Worm (Caenorhabditis elegans) whole organism, L4/young adult: ENCODE results near the gene C05E11.2.

Experiments
- W03F9.2 ChIP-seq: fragments of 150-350 bp; optimal IDR thresholded peaks from 2 replicates; lab custom pipeline; 2014; ENCODE audit warnings: missing biosample characterization, missing genetic modification characterization
- dao-5 ChIP-seq: sonication (generic microtip); optimal IDR thresholded peaks from 2 replicates; lab custom pipeline; 2016; ENCODE audit warnings: missing genotype, missing genetic modification characterization, moderate library complexity, missing compliant biosample characterization
- him-1 ChIP-seq: sonication (generic microtip); optimal IDR thresholded peaks from 2 replicates; lab custom pipeline; 2016; ENCODE audit warnings: missing genotype, missing genetic modification reagents, missing genetic modification characterization, missing compliant biosample characterization

C05E11.2 gene

DNA sequence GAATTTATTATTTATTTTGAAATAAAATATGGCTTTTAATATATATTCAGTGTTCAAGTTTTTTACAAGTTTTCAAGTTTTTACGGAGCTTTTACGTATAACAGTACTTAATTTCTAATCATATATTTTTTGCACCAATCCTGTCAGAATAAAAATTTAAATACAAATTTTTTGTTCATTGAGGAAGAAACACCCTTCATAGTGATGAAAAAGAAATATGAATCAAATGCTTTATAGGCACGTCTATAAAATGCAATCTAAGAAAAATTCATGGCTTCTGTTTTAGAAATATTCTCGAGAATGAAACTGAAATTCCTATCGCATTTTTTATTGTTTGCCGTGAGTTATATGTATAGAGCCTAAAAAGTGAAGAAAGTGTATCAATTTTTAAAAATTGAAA, at the start of gene C05E11.2:
Gene C05E11.2, plus strand, starts transcription at position 301 of the 400 bp plus-strand sequence.
- TF ChIP-seq dao-5 (no peak), him-1 (tag; lab: Kevin White, UChicago) (no peak), W03F9.2 (tag; lab: Kevin White, UChicago) (no peak)

ce11 chrX:4544543-4544942, 42.2 kb upstream of the C05E11.2 start, which contains the start of gene C07A12.2:
TSS of gene C07A12.2 (plus strand) at chrX:4544843.
- TF ChIP-seq W03F9.2 (tag; lab: Kevin White, UChicago) (no peak), him-1 (tag; lab: Kevin White, UChicago) (no peak), dao-5 (no peak)

ce11 chrX:4548929-4549328, 37.8 kb upstream of the C05E11.2 start:
- no peak for TF ChIP-seq W03F9.2 (tag; lab: Kevin White, UChicago)
- no peak for TF ChIP-seq him-1 (tag; lab: Kevin White, UChicago)
- no peak for TF ChIP-seq dao-5

DNA sequence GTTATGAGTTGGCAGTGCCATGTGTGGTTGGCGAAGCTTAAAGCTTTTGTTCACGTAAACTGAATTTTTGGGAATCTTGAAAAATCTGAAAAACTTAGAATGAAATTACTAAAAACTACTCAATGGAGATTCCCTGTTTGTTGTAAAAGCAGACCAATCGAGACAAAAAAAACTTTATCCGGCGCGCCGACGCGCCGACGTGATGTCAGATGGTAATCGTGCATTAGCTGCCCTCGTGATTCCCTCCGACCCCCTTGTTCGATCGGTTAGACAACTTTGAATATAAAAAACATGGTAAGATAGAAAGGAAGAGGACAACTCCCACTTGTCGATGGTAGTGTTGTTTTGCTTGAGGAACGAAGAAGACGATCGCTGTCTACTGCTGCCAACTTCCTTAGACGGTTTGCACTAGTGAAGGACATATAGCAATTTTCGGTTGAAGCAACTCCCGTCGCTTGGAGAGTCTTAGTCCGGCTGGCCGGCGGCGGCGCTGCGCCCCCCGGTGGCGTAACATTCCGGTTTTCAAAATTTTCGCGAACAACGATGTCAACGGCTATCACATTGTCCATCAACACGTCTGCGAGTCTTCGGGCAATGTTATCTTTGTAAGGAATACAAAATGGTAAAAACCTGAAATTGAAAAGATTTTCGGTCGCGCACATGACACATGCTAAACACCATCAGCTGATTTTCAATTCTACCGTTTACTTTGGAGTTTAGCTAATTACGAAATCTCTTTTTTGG, 36.7 kb upstream of the C05E11.2 start, which contains the start of gene C07A12.18:
Gene C07A12.18, minus strand, starts transcription at position 51 of the 744 bp plus-strand sequence.
- no peak for TF ChIP-seq him-1 (tag; lab: Kevin White, UChicago)
- TF ChIP-seq W03F9.2 (tag; lab: Kevin White, UChicago): no peak
- no peak for TF ChIP-seq dao-5

DNA sequence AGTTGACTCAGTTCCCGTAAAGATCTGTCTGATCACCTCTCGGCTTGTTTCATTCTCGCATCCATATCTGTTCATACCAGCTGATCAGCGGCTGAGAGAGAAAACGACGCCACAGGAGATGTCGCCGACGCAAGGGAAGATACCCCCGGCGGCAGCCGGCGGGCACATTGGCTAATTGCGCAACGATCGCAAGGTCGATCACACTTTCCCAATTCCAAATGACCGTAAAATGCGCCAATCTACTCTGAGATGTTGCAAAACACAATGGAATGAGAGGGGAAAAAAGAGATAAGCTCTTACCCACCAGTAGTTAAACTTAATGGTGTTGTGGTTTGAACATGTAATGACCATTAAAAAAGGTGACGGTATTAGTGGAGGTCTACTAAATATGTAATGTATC, 35.7 kb upstream of the C05E11.2 start:
- no peak for TF ChIP-seq dao-5
- TF ChIP-seq him-1 (tag; lab: Kevin White, UChicago): no peak
- TF ChIP-seq W03F9.2 (tag; lab: Kevin White, UChicago): no peak

DNA sequence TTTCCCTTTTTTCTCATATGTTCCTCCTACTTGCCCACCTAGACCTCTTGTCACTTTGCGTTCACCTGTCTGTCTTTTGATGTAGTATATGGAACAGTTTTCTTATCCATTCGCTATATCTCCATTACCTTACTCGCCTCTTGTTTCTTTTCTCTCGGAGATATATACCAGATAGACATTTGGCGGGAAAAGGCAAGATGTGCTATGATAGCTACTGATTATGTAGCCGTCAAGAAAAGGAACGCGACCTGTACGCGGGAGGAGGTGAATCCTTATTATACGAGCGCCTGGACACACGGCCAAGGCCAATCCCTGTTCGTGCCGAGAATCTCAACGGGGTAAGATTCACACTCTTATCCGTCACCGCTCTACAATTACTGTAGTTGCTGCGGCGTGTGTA, 33.7 kb upstream of the C05E11.2 start:
- TF ChIP-seq W03F9.2 (tag; lab: Kevin White, UChicago): no peak
- no peak for TF ChIP-seq him-1 (tag; lab: Kevin White, UChicago)
- no peak for TF ChIP-seq dao-5

- TF ChIP-seq dao-5 (no peak), W03F9.2 (tag; lab: Kevin White, UChicago) (no peak), him-1 (tag; lab: Kevin White, UChicago) (no peak)
Observed at ce11 chrX:4553491-4553890, 33.2 kb upstream of the C05E11.2 start.

- TF ChIP-seq W03F9.2 (tag; lab: Kevin White, UChicago) (no peak), dao-5 (no peak), him-1 (tag; lab: Kevin White, UChicago) (no peak)
Observed at ce11 chrX:4554385-4554784, 32.3 kb upstream of the C05E11.2 start, which contains the start of gene ham-2. TSS of gene ham-2 (plus strand) at chrX:4554685.

DNA sequence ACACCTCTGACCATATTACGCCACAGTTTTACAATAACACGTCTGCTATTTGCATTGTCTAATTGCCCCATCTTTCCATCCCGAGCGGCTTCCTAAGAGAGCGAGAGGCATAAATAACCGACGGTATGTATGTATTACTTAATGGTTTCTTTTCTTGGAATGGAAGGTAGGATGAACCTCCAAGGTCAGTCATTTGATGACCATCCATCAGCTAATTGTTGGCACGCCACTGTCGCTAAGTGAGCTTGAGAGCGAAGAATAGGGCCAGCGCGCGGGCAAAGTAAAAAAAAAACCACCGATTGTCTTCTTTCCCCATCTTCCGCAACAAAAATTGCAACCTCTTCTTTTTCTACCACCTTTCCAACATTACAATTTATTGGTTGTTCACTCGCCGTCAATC, 30.7 kb upstream of the C05E11.2 start:
- no peak for TF ChIP-seq W03F9.2 (tag; lab: Kevin White, UChicago)
- no peak for TF ChIP-seq dao-5
- TF ChIP-seq him-1 (tag; lab: Kevin White, UChicago): no peak

DNA sequence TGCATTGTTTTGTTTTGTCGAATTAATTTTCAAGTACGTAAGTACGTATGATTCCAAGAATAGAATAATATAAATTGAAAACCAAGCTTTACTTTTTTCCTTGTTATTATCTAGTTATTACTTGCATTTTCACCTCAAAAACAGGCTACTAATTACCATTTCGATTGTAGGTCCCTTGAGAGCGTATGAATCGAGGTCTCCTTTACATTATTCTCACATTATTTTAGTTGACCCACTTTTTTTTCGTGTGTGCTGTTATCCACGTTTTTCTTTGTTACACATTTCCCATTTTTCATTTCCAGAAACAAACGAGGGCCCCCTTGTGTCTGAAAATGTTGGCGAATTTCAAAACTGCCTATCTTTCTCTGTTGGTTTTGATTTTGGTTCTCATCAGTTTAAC, 24.9 kb upstream of the C05E11.2 start, which contains the start of gene C05E11.6:
Gene C05E11.6, plus strand, starts transcription at position 301 of the 400 bp plus-strand sequence.
- TF ChIP-seq him-1 (tag; lab: Kevin White, UChicago) (no peak), dao-5 (no peak), W03F9.2 (tag; lab: Kevin White, UChicago) (no peak)

DNA sequence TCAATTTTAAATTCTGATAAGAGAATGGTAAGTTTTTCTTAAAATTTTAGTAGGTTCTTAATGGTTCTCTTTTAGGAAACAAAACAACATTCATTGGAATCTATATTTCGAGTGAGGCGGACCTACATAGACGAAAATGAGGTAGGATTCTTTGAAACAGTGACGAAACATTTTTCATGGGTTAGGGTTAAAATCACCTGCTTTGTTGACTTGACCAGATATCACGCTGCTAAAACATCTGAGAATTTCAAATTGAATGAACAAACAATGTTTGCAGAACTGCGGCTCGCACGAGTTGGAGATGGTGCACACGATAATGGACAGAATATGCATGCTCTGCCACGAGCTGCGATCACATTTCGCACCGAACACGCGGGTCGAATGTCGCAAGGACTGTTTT, 24.4 kb upstream of the C05E11.2 start:
- TF ChIP-seq W03F9.2 (tag; lab: Kevin White, UChicago): no peak
- no peak for TF ChIP-seq him-1 (tag; lab: Kevin White, UChicago)
- no peak for TF ChIP-seq dao-5

DNA sequence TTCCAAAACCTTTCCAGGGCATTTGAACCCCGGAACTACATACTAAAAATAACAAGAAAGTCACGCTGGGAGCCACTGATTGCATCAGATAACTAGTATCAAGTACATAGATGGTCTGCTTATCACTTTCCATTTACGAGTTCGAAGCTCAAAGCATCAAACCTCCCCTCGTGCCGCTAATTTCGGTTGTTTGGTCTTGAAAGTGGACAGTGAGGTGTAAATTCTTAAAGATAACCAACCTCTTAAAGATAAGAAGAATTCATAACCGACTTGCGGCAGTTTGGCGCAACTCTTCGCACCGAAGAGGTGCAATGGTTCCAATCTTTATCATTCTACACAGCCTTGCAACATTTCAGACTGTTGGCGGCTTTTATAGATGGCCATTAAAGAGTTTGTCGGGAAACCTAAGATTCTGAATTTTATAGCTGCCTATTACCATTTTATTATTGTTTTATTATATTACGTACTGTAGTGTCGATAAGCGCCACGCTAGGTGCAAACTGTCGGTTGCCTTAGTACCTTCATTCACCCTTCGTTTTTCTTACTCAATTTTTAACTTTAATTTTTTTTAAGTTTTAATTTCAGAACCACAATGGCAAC, 21.9 kb upstream of the C05E11.2 start, which contains the start of gene amt-4:
Gene amt-4, plus strand, starts transcription at position 586 of the 600 bp plus-strand sequence.
- TF ChIP-seq him-1 (tag; lab: Kevin White, UChicago): no peak
- no peak for TF ChIP-seq W03F9.2 (tag; lab: Kevin White, UChicago)
- TF ChIP-seq dao-5: no peak

DNA sequence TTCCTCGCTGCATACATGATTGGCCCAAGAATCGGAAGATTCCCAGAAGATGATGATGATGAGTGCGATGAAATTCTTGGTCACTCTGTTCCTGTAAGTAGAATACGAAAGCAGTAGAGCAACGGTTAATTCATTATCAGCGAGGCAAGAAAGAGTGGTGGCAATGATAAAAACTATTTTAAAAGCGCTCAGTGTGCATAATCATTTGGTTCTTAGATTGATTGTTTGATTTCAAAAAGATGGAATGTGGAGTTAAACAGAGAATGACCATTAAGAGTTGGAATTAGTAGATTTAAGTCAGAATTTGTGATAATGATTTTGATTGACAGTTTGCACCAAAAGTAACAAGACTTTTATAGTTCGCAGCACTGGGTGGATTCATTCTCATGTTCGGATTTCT, 19.6 kb upstream of the C05E11.2 start:
- no peak for TF ChIP-seq dao-5
- TF ChIP-seq him-1 (tag; lab: Kevin White, UChicago): no peak
- no peak for TF ChIP-seq W03F9.2 (tag; lab: Kevin White, UChicago)

ce11 chrX:4569276-4569675, 17.4 kb upstream of the C05E11.2 start:
- TF ChIP-seq W03F9.2 (tag; lab: Kevin White, UChicago) (no peak), him-1 (tag; lab: Kevin White, UChicago) (no peak), dao-5 (no peak)
